Worm (Caenorhabditis elegans) whole organism, young adult: Measurements from ENCODE around the gene xpc-1.
A peak's percentile ranks its signal among the peaks of the same experiment; 100 is the strongest.

Experiments used
- B0035.1 ChIP-seq: sonication (generic microtip); optimal IDR thresholded peaks from 2 replicates; lab custom pipeline; 2016; ENCODE audit warnings: missing genetic modification characterization, mild to moderate bottlenecking, missing compliant biosample characterization, missing genotype, missing genetic modification reagents
- F10E7.11 ChIP-seq: sonication (generic microtip); optimal IDR thresholded peaks from 2 replicates; lab custom pipeline; 2017; ENCODE audit warnings: mild to moderate bottlenecking, missing genetic modification characterization, moderate library complexity, missing compliant biosample characterization
- F33H1.4 ChIP-seq: fragments of 200-800 bp; sonication (Bioruptor generic); IDR thresholded peaks from 2 replicates; pipeline ENCODE4 v1.3.6; 2022; ENCODE audit warnings: missing genetic modification reagents, missing genetic modification characterization, missing compliant biosample characterization
- F57C9.4 ChIP-seq: sonication (generic microtip); optimal IDR thresholded peaks from 2 replicates; lab custom pipeline; 2017; ENCODE audit warnings: mild to moderate bottlenecking, missing genetic modification characterization, missing compliant biosample characterization
- K11D2.4 ChIP-seq: fragments of 200-800 bp; sonication (Bioruptor generic); IDR thresholded peaks from 2 replicates; pipeline ENCODE4 v1.3.6; 2022; ENCODE audit warnings: missing genetic modification reagents, missing genetic modification characterization, missing compliant biosample characterization
- T07F8.4 ChIP-seq: sonication (generic microtip); optimal IDR thresholded peaks from 2 replicates; lab custom pipeline; 2016; ENCODE audit warnings: mild to moderate bottlenecking, missing genetic modification characterization, moderate library complexity, missing compliant biosample characterization
- T26A5.8 ChIP-seq: sonication (generic microtip); optimal IDR thresholded peaks from 2 replicates; lab custom pipeline; 2016; ENCODE audit warnings: missing genetic modification characterization, missing compliant biosample characterization
- Y53F4B.3 ChIP-seq: fragments of 200-800 bp; sonication (Bioruptor generic); IDR thresholded peaks from 2 replicates; pipeline ENCODE4 v1.3.6; 2022; ENCODE audit warnings: missing genetic modification reagents, missing genetic modification characterization, missing compliant biosample characterization
- Y53G8AR.9 ChIP-seq: fragments of 200-800 bp; sonication (Bioruptor generic); conservative IDR thresholded peaks from 2 replicates; pipeline ENCODE4 v1.3.6; 2022; ENCODE audit warnings: missing genetic modification reagents, missing genetic modification characterization, missing compliant biosample characterization
- Y67H2A.10 ChIP-seq: fragments of 200-800 bp; sonication (Bioruptor generic); conservative IDR thresholded peaks from 2 replicates; pipeline ENCODE4 v1.3.6; 2022; ENCODE audit warnings: missing genetic modification reagents, missing genetic modification characterization, missing compliant biosample characterization
- Y79H2A.3 ChIP-seq: fragments of 200-800 bp; sonication (Bioruptor generic); conservative IDR thresholded peaks from 2 replicates; pipeline ENCODE4 v1.3.6; 2022; ENCODE audit warnings: missing genetic modification reagents, missing genetic modification characterization, missing compliant biosample characterization
- Y95B8A.8 ChIP-seq: fragments of 200-800 bp; sonication (Bioruptor generic); IDR thresholded peaks from 2 replicates; pipeline ENCODE4 v1.3.6; 2022; ENCODE audit warnings: missing genetic modification reagents, missing genetic modification characterization, missing compliant biosample characterization
- ZK185.1 ChIP-seq: sonication (generic microtip); optimal IDR thresholded peaks from 2 replicates; lab custom pipeline; 2016; ENCODE audit warnings: mild to moderate bottlenecking, missing genetic modification characterization, missing compliant biosample characterization; ENCODE audit not compliant: poor library complexity, severe bottlenecking
- attf-3 ChIP-seq: fragments of 200-800 bp; sonication (Bioruptor generic); conservative IDR thresholded peaks from 2 replicates; pipeline ENCODE4 v1.3.6; 2022; ENCODE audit warnings: missing genetic modification reagents, missing genetic modification characterization, missing compliant biosample characterization
- attf-5 ChIP-seq: fragments of 200-800 bp; sonication (Bioruptor generic); optimal IDR thresholded peaks from 2 replicates; lab custom pipeline; 2018; ENCODE audit warnings: mild to moderate bottlenecking, missing genetic modification characterization, missing compliant biosample characterization
- bed-1 ChIP-seq: fragments of 200-800 bp; sonication (Bioruptor generic); IDR thresholded peaks from 2 replicates; pipeline ENCODE4 v1.3.6; 2022; ENCODE audit warnings: missing genetic modification reagents, missing genetic modification characterization, missing compliant biosample characterization
- cebp-2 ChIP-seq: fragments of 200-800 bp; sonication (Bioruptor generic); IDR thresholded peaks from 2 replicates; pipeline ENCODE4 v1.3.6; 2022; ENCODE audit warnings: missing genetic modification characterization, missing compliant biosample characterization
- ceh-79 ChIP-seq: sonication (generic microtip); optimal IDR thresholded peaks from 2 replicates; lab custom pipeline; 2017; ENCODE audit warnings: mild to moderate bottlenecking, missing genetic modification characterization, missing compliant biosample characterization
- ceh-91 ChIP-seq: fragments of 200-800 bp; sonication (Bioruptor generic); IDR thresholded peaks from 2 replicates; pipeline ENCODE4 v1.3.6; 2022; ENCODE audit warnings: missing genetic modification reagents, missing genetic modification characterization, missing compliant biosample characterization
- chd-7 ChIP-seq: sonication (generic microtip); optimal IDR thresholded peaks from 2 replicates; lab custom pipeline; 2016; ENCODE audit warnings: mild to moderate bottlenecking, missing genetic modification characterization, moderate library complexity, missing compliant biosample characterization
- efl-1 ChIP-seq: fragments of 150-350 bp; optimal IDR thresholded peaks from 2 replicates; lab custom pipeline; 2014; ENCODE audit warnings: missing biosample characterization, missing genetic modification reagents, missing genetic modification characterization
- egl-44 ChIP-seq: fragments of 200-800 bp; sonication (Bioruptor generic); IDR thresholded peaks from 2 replicates; pipeline ENCODE4 v1.3.6; 2022; ENCODE audit warnings: missing genetic modification reagents, missing genetic modification characterization, missing compliant biosample characterization
- ets-4 ChIP-seq: fragments of 200-800 bp; sonication (Bioruptor generic); optimal IDR thresholded peaks from 2 replicates; lab custom pipeline; 2018; ENCODE audit warnings: mild to moderate bottlenecking, missing genetic modification characterization, missing compliant biosample characterization
- fkh-3 ChIP-seq: sonication (generic microtip); optimal IDR thresholded peaks from 2 replicates; lab custom pipeline; 2016; ENCODE audit warnings: mild to moderate bottlenecking, missing genetic modification characterization, missing compliant biosample characterization
- him-1 ChIP-seq: sonication (generic microtip); optimal IDR thresholded peaks from 2 replicates; lab custom pipeline; 2016; ENCODE audit warnings: missing genotype, missing genetic modification reagents, missing genetic modification characterization, missing compliant biosample characterization
- hlh-26 ChIP-seq: fragments of 200-800 bp; sonication (Bioruptor generic); conservative IDR thresholded peaks from 2 replicates; pipeline ENCODE4 v1.3.6; 2022; ENCODE audit warnings: missing genetic modification reagents, missing genetic modification characterization, missing compliant biosample characterization
- hrde-1 ChIP-seq: sonication (generic microtip); optimal IDR thresholded peaks from 2 replicates; lab custom pipeline; 2016; ENCODE audit warnings: missing genetic modification characterization, mild to moderate bottlenecking, missing compliant biosample characterization, moderate library complexity, missing genotype, missing genetic modification reagents, borderline replicate concordance
- let-526 ChIP-seq: fragments of 200-800 bp; sonication (Bioruptor generic); IDR thresholded peaks from 2 replicates; pipeline ENCODE4 v1.3.6; 2022; ENCODE audit warnings: missing genetic modification reagents, missing genetic modification characterization, missing compliant biosample characterization
- lir-1 ChIP-seq: fragments of 200-800 bp; sonication (Bioruptor generic); conservative IDR thresholded peaks from 2 replicates; pipeline ENCODE4 v1.3.6; 2022; ENCODE audit warnings: missing genetic modification reagents, missing genetic modification characterization, missing compliant biosample characterization
- madf-10 ChIP-seq: sonication (generic microtip); optimal IDR thresholded peaks from 2 replicates; lab custom pipeline; 2016; ENCODE audit warnings: mild to moderate bottlenecking, missing genetic modification characterization, missing compliant biosample characterization
- madf-3 ChIP-seq: fragments of 200-800 bp; sonication (Bioruptor generic); IDR thresholded peaks from 2 replicates; pipeline ENCODE4 v1.3.6; 2022; ENCODE audit warnings: missing genetic modification reagents, missing genetic modification characterization, missing compliant biosample characterization
- mcd-1 ChIP-seq: fragments of 200-800 bp; sonication (Bioruptor generic); IDR thresholded peaks from 2 replicates; pipeline ENCODE4 v1.3.6; 2022; ENCODE audit warnings: missing genetic modification reagents, missing genetic modification characterization, missing compliant biosample characterization
- mel-28 ChIP-seq: sonication (generic microtip); optimal IDR thresholded peaks from 2 replicates; lab custom pipeline; 2016; ENCODE audit warnings: borderline replicate concordance, mild to moderate bottlenecking, missing genetic modification characterization, missing compliant biosample characterization
- mxl-1 ChIP-seq: sonication (generic microtip); optimal IDR thresholded peaks from 2 replicates; lab custom pipeline; 2016; ENCODE audit warnings: missing genetic modification characterization, missing compliant biosample characterization
- nfyb-1 ChIP-seq: fragments of 200-800 bp; sonication (Bioruptor generic); IDR thresholded peaks from 2 replicates; pipeline ENCODE4 v1.3.6; 2022; ENCODE audit warnings: missing genetic modification reagents, missing genetic modification characterization, missing compliant biosample characterization
- nhr-179 ChIP-seq: sonication (generic microtip); optimal IDR thresholded peaks from 2 replicates; lab custom pipeline; 2016; ENCODE audit warnings: mild to moderate bottlenecking, missing genetic modification characterization, missing compliant biosample characterization
- nhr-27 ChIP-seq: fragments of 200-800 bp; sonication (Bioruptor generic); optimal IDR thresholded peaks from 2 replicates; lab custom pipeline; 2018; ENCODE audit warnings: mild to moderate bottlenecking, missing genetic modification characterization, moderate library complexity, missing compliant biosample characterization
- pbrm-1 ChIP-seq: fragments of 200-800 bp; sonication (Bioruptor generic); IDR thresholded peaks from 2 replicates; pipeline ENCODE4 v1.3.6; 2022; ENCODE audit warnings: missing genetic modification reagents, missing genetic modification characterization, missing compliant biosample characterization
- pha-4 ChIP-seq: fragments of 150-350 bp; sonication (generic microtip); optimal IDR thresholded peaks from 2 replicates; lab custom pipeline; 2014; ENCODE audit warnings: missing biosample characterization, missing genetic modification reagents, missing genetic modification characterization
- rec-8 ChIP-seq, 2 experiments: sonication (generic microtip); optimal IDR thresholded peaks; 2 replicates each; lab custom pipeline; 2016; ENCODE audit warnings: mild to moderate bottlenecking in 2 of 2, missing genetic modification characterization in 2 of 2, missing genetic modification reagents in 2 of 2, missing genotype in 2 of 2, missing biosample characterization in 1 of 2, missing compliant biosample characterization in 1 of 2, moderate library complexity in 1 of 2
- repo-1 ChIP-seq: sonication (generic microtip); optimal IDR thresholded peaks from 2 replicates; lab custom pipeline; 2017; ENCODE audit warnings: mild to moderate bottlenecking, missing genetic modification characterization, missing compliant biosample characterization
- snpc-1.1 ChIP-seq: sonication (generic microtip); optimal IDR thresholded peaks from 2 replicates; lab custom pipeline; 2017; ENCODE audit warnings: missing genetic modification characterization, mild to moderate bottlenecking, missing compliant biosample characterization, antibody characterized with exemption, moderate library complexity, missing genotype, missing genetic modification reagents; ENCODE audit not compliant: insufficient read depth
- snpc-4 ChIP-seq, 5 experiments: fragments of 150-350 bp in 1 of 5; sonication (generic microtip) in 4 of 5; optimal IDR thresholded peaks; 2 replicates each; lab custom pipeline; 2014 to 2018; ENCODE audit warnings: missing genetic modification characterization in 5 of 5, missing biosample characterization in 3 of 5, antibody characterized with exemption in 2 of 5, mild to moderate bottlenecking in 2 of 5, missing compliant biosample characterization in 2 of 5, missing genotype in 2 of 5, moderate library complexity in 2 of 5, missing genetic modification reagents in 1 of 5
- somi-1 ChIP-seq: fragments of 200-800 bp; sonication (Bioruptor generic); optimal IDR thresholded peaks from 2 replicates; lab custom pipeline; 2018; ENCODE audit warnings: mild to moderate bottlenecking, missing genetic modification characterization, missing compliant biosample characterization
- tlf-1 ChIP-seq: fragments of 200-800 bp; sonication (Bioruptor generic); optimal IDR thresholded peaks from 2 replicates; lab custom pipeline; 2018; ENCODE audit warnings: mild to moderate bottlenecking, missing genetic modification characterization, missing compliant biosample characterization
- unc-130 ChIP-seq: sonication (generic microtip); optimal IDR thresholded peaks from 2 replicates; lab custom pipeline; 2016; ENCODE audit warnings: missing genetic modification reagents, missing genetic modification characterization, missing compliant biosample characterization
- ztf-18 ChIP-seq: sonication (generic microtip); optimal IDR thresholded peaks from 2 replicates; lab custom pipeline; 2016; ENCODE audit warnings: missing genotype, mild to moderate bottlenecking, missing genetic modification characterization, missing compliant biosample characterization
- ztf-28 ChIP-seq: fragments of 200-800 bp; sonication (Bioruptor generic); IDR thresholded peaks from 2 replicates; pipeline ENCODE4 v1.3.6; 2022; ENCODE audit warnings: missing genetic modification reagents, missing genetic modification characterization, missing compliant biosample characterization
- ztf-3 ChIP-seq: fragments of 200-800 bp; sonication (Bioruptor generic); optimal IDR thresholded peaks from 2 replicates; lab custom pipeline; 2018; ENCODE audit warnings: mild to moderate bottlenecking, missing genetic modification characterization, missing compliant biosample characterization

xpc-1 gene

DNA sequence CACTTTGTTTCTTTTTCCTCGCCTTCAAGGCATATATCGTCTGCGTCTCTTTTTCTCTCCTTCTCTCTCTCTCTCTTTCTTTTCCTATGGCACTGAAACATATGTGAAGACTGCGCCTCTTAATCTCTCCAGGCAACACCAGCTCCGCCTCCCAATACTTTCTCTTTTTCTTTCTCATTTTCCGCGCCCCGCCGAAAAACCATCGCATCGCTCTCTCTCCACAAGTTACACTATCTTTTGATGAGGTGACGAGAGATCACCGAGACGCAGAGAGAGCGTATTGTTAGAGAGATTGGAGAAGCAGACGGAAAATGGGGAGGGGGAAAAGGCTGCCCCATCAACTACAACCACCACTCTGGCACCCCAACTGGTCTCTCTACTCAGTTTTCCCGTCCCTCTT is 56.0 kb downstream of the xpc-1 start:
- TF ChIP-seq tlf-1 (no peak), ZK185.1 (tag; lab: Kevin White, UChicago) (no peak), snpc-1.1 (tag; lab: Kevin White, UChicago) (no peak), lir-1 (no peak), snpc-4 (GFP tag; optimal IDR thresholded peaks at IDR 0.05; lab: Kevin White, UChicago) (no peak), snpc-4 (tag; optimal IDR thresholded peaks at IDR 0.05; lab: Kevin White, UChicago) (no peak), ets-4 (no peak), pha-4 (no peak), chd-7 (tag; lab: Kevin White, UChicago) (peak; percentile 18), bed-1 (no peak), mxl-1 (tag; lab: Kevin White, UChicago) (no peak), K11D2.4 (no peak), cebp-2 (GFP tag; lab: Robert Waterston, UW) (no peak), somi-1 (GFP tag; lab: Kevin White, UChicago) (peak; percentile 21), T26A5.8 (tag; lab: Kevin White, UChicago) (no peak), T07F8.4 (tag; lab: Kevin White, UChicago) (no peak), madf-10 (tag; lab: Kevin White, UChicago) (peak; percentile 53), Y53F4B.3 (GFP tag; lab: Robert Waterston, UW) (no peak), pbrm-1 (GFP tag; lab: Robert Waterston, UW) (no peak), efl-1 (no peak), F10E7.11 (tag; lab: Kevin White, UChicago) (no peak), ztf-3 (GFP tag; lab: Kevin White, UChicago) (no peak), Y53G8AR.9 (GFP tag; lab: Robert Waterston, UW) (no peak), ztf-18 (tag; lab: Kevin White, UChicago) (no peak), ceh-79 (no peak), ceh-91 (GFP tag; lab: Robert Waterston, UW) (no peak), madf-3 (GFP tag; lab: Robert Waterston, UW) (no peak), rec-8 (tag; optimal IDR thresholded peaks at IDR 0.05; lab: Kevin White, UChicago) (no peak), mcd-1 (GFP tag; lab: Robert Waterston, UW) (peak; percentile 50; the same call in 1 of the 2 replicates), nhr-27 (tag; lab: Kevin White, UChicago) (no peak), let-526 (no peak), hrde-1 (no peak), nfyb-1 (peak; percentile 50; the same call in 1 of the 2 replicates), F33H1.4 (GFP tag; lab: Robert Waterston, UW) (no peak), fkh-3 (tag; lab: Kevin White, UChicago) (no peak), F57C9.4 (no peak), hlh-26 (GFP tag; lab: Robert Waterston, UW) (no peak), Y95B8A.8 (GFP tag; lab: Robert Waterston, UW) (no peak), attf-3 (GFP tag; lab: Robert Waterston, UW) (no peak), mel-28 (tag; lab: Kevin White, UChicago) (no peak), him-1 (tag; lab: Kevin White, UChicago) (no peak), repo-1 (tag; lab: Kevin White, UChicago) (no peak), ztf-28 (GFP tag; lab: Robert Waterston, UW) (no peak), attf-5 (peak; percentile 57), Y79H2A.3 (no peak), nhr-179 (tag; lab: Kevin White, UChicago) (no peak), Y67H2A.10 (GFP tag; lab: Robert Waterston, UW) (no peak), unc-130 (GFP tag; lab: Kevin White, UChicago) (no peak), egl-44 (no peak), B0035.1 (tag; lab: Kevin White, UChicago) (no peak)
